Worm (Caenorhabditis elegans): Measurements from ENCODE around the gene spp-19.

Gene spp-19

ce11 chrV:6517305-6518224, 43.9 kb downstream of the spp-19 start (continued):
- TF ChIP-seq T20F7.1 (GFP tag; optimal IDR thresholded peaks at IDR 0.05) (no peak), unc-62 (GFP tag; optimal IDR thresholded peaks at IDR 0.05 in 1 of 2) (peak in 1 of 2 experiments; percentile 98), unc-62 (tag; optimal IDR thresholded peaks at IDR 0.05) (no peak), pha-4 (GFP tag; IDR thresholded peaks at IDR 0.05) (no peak), pha-4 (tag; optimal IDR thresholded peaks at IDR 0.05) (no peak), Y75B8A.6 (GFP tag; IDR thresholded peaks at IDR 0.05) (no peak), lin-38 (GFP tag; IDR thresholded peaks at IDR 0.05) (no peak), F10B5.3 (tag; optimal IDR thresholded peaks at IDR 0.05) (no peak), ztf-11 (tag; optimal IDR thresholded peaks at IDR 0.05) (no peak), nhr-76 (tag; optimal IDR thresholded peaks at IDR 0.05) (no peak), jun-1 (tag; optimal IDR thresholded peaks at IDR 0.05) (no peak), unc-130 (GFP tag; optimal IDR thresholded peaks at IDR 0.05) (no peak), madf-5 (GFP tag; IDR thresholded peaks at IDR 0.05) (no peak), daf-16 (GFP tag; optimal IDR thresholded peaks at IDR 0.05) (no peak), daf-16 (tag; optimal IDR thresholded peaks at IDR 0.05) (peak; percentile 10), cey-2 (tag; optimal IDR thresholded peaks at IDR 0.05; ENCODE audit: borderline replicate concordance, insufficient read depth) (peak; percentile 47), dve-1 (tag; optimal IDR thresholded peaks at IDR 0.05; ENCODE audit: insufficient read depth) (peak; percentile 81), hif-1 (tag; optimal IDR thresholded peaks at IDR 0.05) (peak; percentile 85 to 99), madf-9 (GFP tag; conservative IDR thresholded peaks at IDR 0.05) (no peak), nhr-41 (GFP tag; IDR thresholded peaks at IDR 0.05) (no peak), aly-2 (tag; optimal IDR thresholded peaks at IDR 0.05) (no peak), hlh-11 (tag; optimal IDR thresholded peaks at IDR 0.05) (peak; percentile 56), ZK546.5 (tag; optimal IDR thresholded peaks at IDR 0.05) (no peak), nhr-48 (tag; optimal IDR thresholded peaks at IDR 0.05) (peak; percentile 35), nhr-102 (tag; optimal IDR thresholded peaks at IDR 0.05) (no peak), ceh-82 (tag; optimal IDR thresholded peaks at IDR 0.05) (no peak), Y5F2A.4 (GFP tag; optimal IDR thresholded peaks at IDR 0.05) (no peak), lin-13 (GFP tag; optimal IDR thresholded peaks at IDR 0.05) (peak; percentile 8), rbr-2 (tag; optimal IDR thresholded peaks at IDR 0.05) (no peak), skn-1 (tag; optimal IDR thresholded peaks at IDR 0.05) (no peak), ceh-20 (GFP tag; IDR thresholded peaks at IDR 0.05) (peak; percentile 56; the same call in 1 of the 2 replicates), dmd-8 (GFP tag; IDR thresholded peaks at IDR 0.05) (no peak), ceh-62 (tag; optimal IDR thresholded peaks at IDR 0.05) (no peak), T26A8.4 (GFP tag; IDR thresholded peaks at IDR 0.05) (no peak), lsy-2 (tag; optimal IDR thresholded peaks at IDR 0.05) (peak in 1 of 2 experiments; percentile 68), snpc-1.2 (GFP tag; IDR thresholded peaks at IDR 0.05) (no peak), dmd-9 (GFP tag; IDR thresholded peaks at IDR 0.05) (no peak), F49E8.2 (tag; optimal IDR thresholded peaks at IDR 0.05; ENCODE audit: borderline replicate concordance) (no peak), F37D6.2 (tag; optimal IDR thresholded peaks at IDR 0.05) (no peak), lin-1 (GFP tag; IDR thresholded peaks at IDR 0.05) (no peak), mdl-1 (tag; optimal IDR thresholded peaks at IDR 0.05) (peak in 1 of 2 experiments; percentile 63), nhr-237 (tag; optimal IDR thresholded peaks at IDR 0.05) (no peak), tag-97 (GFP tag; IDR thresholded peaks at IDR 0.05) (no peak), fos-1 (tag; optimal IDR thresholded peaks at IDR 0.05) (no peak), ceh-28 (tag; optimal IDR thresholded peaks at IDR 0.05) (no peak), ceh-44 (GFP tag; IDR thresholded peaks at IDR 0.05) (no peak), zfp-3 (GFP tag; conservative IDR thresholded peaks at IDR 0.05) (no peak), nhr-77 (tag; optimal IDR thresholded peaks at IDR 0.05) (no peak), F26F4.8 (GFP tag; conservative IDR thresholded peaks at IDR 0.05) (no peak), snpc-4 (tag; optimal IDR thresholded peaks at IDR 0.05) (no peak)

Measured in whole organism, L4 larva.